Worm (Caenorhabditis elegans): ENCODE results near the gene cam-1.

- TF ChIP-seq zfh-2 (GFP tag; conservative IDR thresholded peaks at IDR 0.05) (no peak), C17E4.6 (GFP tag; IDR thresholded peaks at IDR 0.05) (no peak), F22D6.2 (tag; optimal IDR thresholded peaks at IDR 0.05) (no peak), Y67H2A.10 (GFP tag; conservative IDR thresholded peaks at IDR 0.05) (no peak), ama-1 (optimal IDR thresholded peaks at IDR 0.05) (no peak), ama-1 (GFP tag; optimal IDR thresholded peaks at IDR 0.05) (no peak), sea-2 (GFP tag; IDR thresholded peaks at IDR 0.05) (no peak), hmg-20 (GFP tag; IDR thresholded peaks at IDR 0.05) (no peak), K11D2.4 (GFP tag; IDR thresholded peaks at IDR 0.05) (no peak)
Measured at ce11 chrII:9345794-9346193, 35.7 kb upstream of the cam-1 start.

All from whole organism, young adult.